Fruit fly (Drosophila melanogaster) Kc167 (cell line): ENCODE data around the gene sloth2.

Experiments used
- Myc ChIP-seq: fragments of >200 bp; optimal IDR thresholded peaks from 2 replicates; lab custom pipeline; 2017; ENCODE audit warnings: missing external identifiers
- h ChIP-seq: fragments of >200 bp; optimal IDR thresholded peaks from 3 replicates; lab custom pipeline; 2018; ENCODE audit warnings: missing external identifiers
- psq ChIP-seq: fragments of >200 bp; optimal IDR thresholded peaks from 2 replicates; lab custom pipeline; 2017; ENCODE audit warnings: missing external identifiers

DNA sequence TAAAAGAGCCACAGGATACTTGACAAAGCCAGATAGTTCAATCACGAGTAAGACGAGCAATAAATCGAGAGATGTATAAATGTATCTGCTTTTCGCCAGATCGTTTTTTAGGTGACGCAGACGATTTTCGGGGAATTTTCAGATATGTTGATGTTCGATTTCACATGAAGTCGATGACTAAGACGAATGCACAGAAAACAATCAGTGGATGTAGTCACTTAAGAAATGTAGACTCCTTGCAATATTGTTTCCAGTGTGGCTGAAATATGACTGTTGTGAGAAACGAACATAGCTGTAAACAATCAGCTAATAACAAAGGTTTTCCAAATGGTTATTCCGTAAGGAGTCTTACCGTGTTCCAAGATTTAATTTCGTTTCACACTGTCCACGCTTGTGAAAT is 15.0 kb upstream of the sloth2 start:
- no peak for TF ChIP-seq psq (lab: Kevin White, UChicago)
- no peak for TF ChIP-seq Myc
- TF ChIP-seq h, result no peak
